Worm (Caenorhabditis elegans) whole organism, L4/young adult: ENCODE results near the gene mig-17.
"Not testable (repeated sequence)": the region's sequence is repeated elsewhere in the genome, so short reads cannot be mapped to it uniquely, and the experiment has no call there.

ENCODE experiments used
- W03F9.2 ChIP-seq: fragments of 150-350 bp; optimal IDR thresholded peaks from 2 replicates; lab custom pipeline; 2014; ENCODE audit warnings: missing biosample characterization, missing genetic modification characterization
- dao-5 ChIP-seq: sonication (generic microtip); optimal IDR thresholded peaks from 2 replicates; lab custom pipeline; 2016; ENCODE audit warnings: missing genotype, missing genetic modification characterization, moderate library complexity, missing compliant biosample characterization
- him-1 ChIP-seq: sonication (generic microtip); optimal IDR thresholded peaks from 2 replicates; lab custom pipeline; 2016; ENCODE audit warnings: missing genotype, missing genetic modification reagents, missing genetic modification characterization, missing compliant biosample characterization

Gene mig-17

ce11 chrV:11436407-11436806 lies 10.1 kb upstream of the mig-17 start:
- TF ChIP-seq dao-5 (no peak), W03F9.2 (tag; lab: Kevin White, UChicago) (no peak), him-1 (tag; lab: Kevin White, UChicago) (no peak)

- TF ChIP-seq him-1 (tag; lab: Kevin White, UChicago) (no peak), W03F9.2 (tag; lab: Kevin White, UChicago) (no peak), dao-5 (no peak)
These were observed 8.0 kb upstream of the mig-17 start, which contains the start of gene dmsr-1 for ce11 chrV:11438464-11438863. dmsr-1 (plus strand) TSS chrV:11438764.

- TF ChIP-seq W03F9.2 (tag; lab: Kevin White, UChicago) = no peak
- no peak for TF ChIP-seq him-1 (tag; lab: Kevin White, UChicago)
- TF ChIP-seq dao-5 = no peak
These were observed 7.3 kb upstream of the mig-17 start for ce11 chrV:11439202-11439601.

ce11 chrV:11443503-11443902 lies 3.0 kb upstream of the mig-17 start, which contains the start of gene F57B7.2:
F57B7.2 (minus strand) TSS chrV:11443603.
- TF ChIP-seq W03F9.2 (tag; lab: Kevin White, UChicago) = no peak
- TF ChIP-seq dao-5 = no peak
- no peak for TF ChIP-seq him-1 (tag; lab: Kevin White, UChicago)

- no peak for TF ChIP-seq W03F9.2 (tag; lab: Kevin White, UChicago)
- TF ChIP-seq him-1 (tag; lab: Kevin White, UChicago) = peak; percentile 35
- TF ChIP-seq dao-5 = no peak
These were observed 1.1 kb upstream of the mig-17 start for ce11 chrV:11445375-11445774.

- no peak for TF ChIP-seq him-1 (tag; lab: Kevin White, UChicago)
- no peak for TF ChIP-seq dao-5
- no peak for TF ChIP-seq W03F9.2 (tag; lab: Kevin White, UChicago)
These were observed 2.9 kb downstream of the mig-17 start for ce11 chrV:11449404-11449803.

- TF ChIP-seq W03F9.2 (tag; lab: Kevin White, UChicago) (no peak), dao-5 (no peak), him-1 (tag; lab: Kevin White, UChicago) (no peak)
These were observed 3.8 kb downstream of the mig-17 start, which contains the start of gene col-156 for ce11 chrV:11450257-11450656. col-156 (minus strand) TSS chrV:11450357.

ce11 chrV:11454917-11455316 lies 8.4 kb downstream of the mig-17 start:
- TF ChIP-seq W03F9.2 (tag; lab: Kevin White, UChicago) = no peak
- TF ChIP-seq him-1 (tag; lab: Kevin White, UChicago) = no peak

- no peak for TF ChIP-seq W03F9.2 (tag; lab: Kevin White, UChicago)
- TF ChIP-seq him-1 (tag; lab: Kevin White, UChicago) = no peak
- no peak for TF ChIP-seq dao-5
These were observed 12.8 kb downstream of the mig-17 start, which contains the start of gene T11F9.1 for ce11 chrV:11459255-11459654. T11F9.1 (plus strand) TSS chrV:11459555.

ce11 chrV:11462963-11463453 lies 16.5 kb downstream of the mig-17 start, which contains the start of gene zipt-16:
zipt-16 (plus strand) TSS chrV:11463013.
- TF ChIP-seq dao-5 (no peak), W03F9.2 (tag; lab: Kevin White, UChicago) (no peak), him-1 (tag; lab: Kevin White, UChicago) (no peak)

ce11 chrV:11470210-11470713 lies 23.8 kb downstream of the mig-17 start, which contains the start of gene aat-6:
aat-6 (minus strand) TSS chrV:11470663.
- TF ChIP-seq W03F9.2 (tag; lab: Kevin White, UChicago) = no peak
- TF ChIP-seq him-1 (tag; lab: Kevin White, UChicago) = no peak
- TF ChIP-seq dao-5 = no peak

ce11 chrV:11472209-11472608 lies 25.7 kb downstream of the mig-17 start, which contains the start of the genes nas-20 and nas-21:
nas-20 (minus strand) TSS chrV:11472309.
nas-21 (plus strand) TSS chrV:11472564.
- TF ChIP-seq dao-5 (no peak), him-1 (tag; lab: Kevin White, UChicago) (no peak), W03F9.2 (tag; lab: Kevin White, UChicago) (no peak)

- TF ChIP-seq him-1 (tag; lab: Kevin White, UChicago) (no peak), W03F9.2 (tag; lab: Kevin White, UChicago) (no peak), dao-5 (no peak)
These were observed 27.9 kb downstream of the mig-17 start, which contains the start of gene nas-22 for ce11 chrV:11474399-11474798. nas-22 (plus strand) TSS chrV:11474699.

ce11 chrV:11475638-11476037 lies 29.2 kb downstream of the mig-17 start, which contains the start of gene T11F9.7:
T11F9.7 (plus strand) TSS chrV:11475938.
- not testable (repeated sequence) for TF ChIP-seq him-1 (tag; lab: Kevin White, UChicago); dao-5; W03F9.2 (tag; lab: Kevin White, UChicago)
